Worm (Caenorhabditis elegans): Measurements from ENCODE around the gene T11G6.5.

DNA sequence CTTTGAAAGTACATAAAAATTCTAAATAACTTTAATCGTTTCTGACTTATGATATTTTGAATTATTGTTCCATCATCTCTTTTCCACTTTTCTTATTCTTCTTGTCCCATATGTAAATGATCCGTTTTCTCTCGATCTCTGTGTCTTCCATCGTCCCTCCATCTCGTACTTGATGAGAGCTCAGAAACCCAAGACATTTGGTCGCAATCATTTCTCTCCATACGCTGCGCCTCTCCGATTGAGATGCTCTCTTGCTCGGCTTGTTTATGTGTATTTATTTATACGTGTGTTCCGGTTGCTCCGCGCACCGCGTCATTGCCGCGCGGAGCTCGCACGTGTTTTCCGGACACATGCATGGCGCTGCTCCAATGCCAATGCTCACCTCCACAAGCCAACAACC lies 31.2 kb downstream of the T11G6.5 start:
- TF ChIP-seq dmd-4 (tag; optimal IDR thresholded peaks at IDR 0.05) (no peak), lsy-2 (tag; optimal IDR thresholded peaks at IDR 0.05) (no peak), ama-1 (optimal IDR thresholded peaks at IDR 0.05) (no peak), zag-1 (tag; optimal IDR thresholded peaks at IDR 0.05) (no peak), unc-62 (GFP tag; optimal IDR thresholded peaks at IDR 0.05) (no peak), nhr-11 (tag; optimal IDR thresholded peaks at IDR 0.05) (no peak), mbf-1 (tag; optimal IDR thresholded peaks at IDR 0.05) (no peak)

Data from whole organism, L2 larva.